Worm (Caenorhabditis elegans): Measurements from ENCODE around the gene K07F5.7.

DNA sequence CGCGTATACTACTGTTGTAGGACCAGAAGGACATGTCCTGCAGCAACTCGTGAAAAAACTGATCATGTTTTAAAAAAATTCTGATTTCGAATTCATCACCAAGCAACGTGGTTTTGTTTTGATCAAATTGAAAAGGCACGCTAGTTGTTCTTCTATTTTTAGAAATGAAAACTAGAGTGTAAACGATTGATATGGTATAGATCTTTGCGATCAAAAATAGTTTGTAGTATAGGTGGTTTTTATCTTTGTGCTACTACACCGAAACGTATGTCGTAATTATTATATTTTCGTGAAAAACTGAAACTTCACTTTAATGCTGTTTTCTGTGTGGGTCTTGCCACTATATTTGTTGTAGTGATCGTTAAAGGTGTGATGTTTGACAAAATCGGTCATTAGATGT lies 18.9 kb upstream of the K07F5.7 start:
- TF ChIP-seq ceh-22 (tag; optimal IDR thresholded peaks at IDR 0.05): no peak
- no peak for TF ChIP-seq pag-3 (tag; optimal IDR thresholded peaks at IDR 0.05; ENCODE audit: borderline replicate concordance)
- no peak for TF ChIP-seq F13H6.1 (tag; optimal IDR thresholded peaks at IDR 0.05)
- no peak for TF ChIP-seq hlh-8 (tag; optimal IDR thresholded peaks at IDR 0.05)
- TF ChIP-seq elt-4 (tag; optimal IDR thresholded peaks at IDR 0.05): no peak

Data from whole organism, late embryonic.